Fruit fly (Drosophila melanogaster): ENCODE measurements around the gene Gr33a.

DNA sequence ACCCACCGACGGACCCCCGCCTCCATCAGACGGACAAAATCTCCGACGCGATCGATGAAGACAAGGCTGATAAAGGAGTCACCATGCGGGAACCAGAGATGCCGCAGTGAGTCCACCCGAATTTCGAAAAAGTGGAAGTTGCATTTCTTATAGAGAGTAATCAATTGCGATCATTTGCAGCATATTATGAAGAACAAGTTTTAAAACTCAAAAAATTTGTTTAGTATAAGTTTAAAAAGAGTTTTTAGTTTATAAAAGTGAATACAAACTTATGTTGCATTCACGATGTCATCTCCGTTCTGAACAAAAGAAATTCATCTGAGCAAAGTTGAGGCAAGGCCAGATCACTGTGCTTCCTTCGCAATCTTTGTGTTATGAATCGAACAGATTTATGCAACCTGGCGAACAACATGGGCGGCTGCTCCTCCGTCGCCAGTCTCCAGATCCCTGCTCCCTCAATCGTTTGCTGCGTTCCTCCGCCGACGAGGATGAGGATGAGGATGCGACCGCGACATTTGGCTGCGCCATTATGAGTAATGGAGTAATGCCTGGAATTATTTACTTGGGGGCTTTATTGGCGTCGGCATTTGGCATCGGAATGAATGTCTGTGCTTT, 24.8 kb upstream of the Gr33a start:
- TF ChIP-seq Myc (optimal IDR thresholded peaks at IDR 0.05), result no peak
- no peak for TF ChIP-seq h (optimal IDR thresholded peaks at IDR 0.05)
- TF ChIP-seq psq (optimal IDR thresholded peaks at IDR 0.05), result no peak
- no peak for TF ChIP-seq ttk (optimal IDR thresholded peaks at IDR 0.05)
- TF ChIP-seq Sin3A (optimal IDR thresholded peaks at IDR 0.05), result no peak

All from Kc167 (cell line).